Fruit fly (Drosophila melanogaster): ENCODE results near the gene CG12237.

Gene CG12237

dm6 chrX:19668405-19668804 is 25.7 kb upstream of the CG12237 start:
- peak; percentile 96 for TF ChIP-seq CG9139 (GFP tag; optimal IDR thresholded peaks at IDR 0.05)
- peak; percentile 99 for TF ChIP-seq acj6 (GFP tag; optimal IDR thresholded peaks at IDR 0.05)
- TF ChIP-seq fd59A (GFP tag; optimal IDR thresholded peaks at IDR 0.05): peak; percentile 98
- peak; percentile 100 for TF ChIP-seq svp (GFP tag)
- TF ChIP-seq CG11902 (GFP tag; optimal IDR thresholded peaks at IDR 0.05): peak; percentile 98
- TF ChIP-seq CG11294 (GFP tag; IDR thresholded peaks at IDR 0.05): peak; percentile 90
- TF ChIP-seq cyc (GFP tag; optimal IDR thresholded peaks at IDR 0.05): peak; percentile 99
- TF ChIP-seq dsx (GFP tag; optimal IDR thresholded peaks at IDR 0.05; ENCODE audit: poor library complexity, severe bottlenecking): peak; percentile 96
- peak; percentile 98 for TF ChIP-seq achi (GFP tag; optimal IDR thresholded peaks at IDR 0.05)
- peak; percentile 97 for TF ChIP-seq Hr4 (GFP tag; optimal IDR thresholded peaks at IDR 0.05)
- peak; percentile 99 for TF ChIP-seq Ets21C (GFP tag; optimal IDR thresholded peaks at IDR 0.05)
- TF ChIP-seq esn (GFP tag; optimal IDR thresholded peaks at IDR 0.05): peak; percentile 100
- peak; percentile 86 for TF ChIP-seq Hr38 (GFP tag; optimal IDR thresholded peaks at IDR 0.05)
- peak; percentile 100 for TF ChIP-seq Hr39 (GFP tag; optimal IDR thresholded peaks at IDR 0.05)
- peak; percentile 98 for TF ChIP-seq Sox15 (GFP tag; optimal IDR thresholded peaks at IDR 0.05)
- peak; percentile 97 to 98 for TF ChIP-seq ss (GFP tag; optimal IDR thresholded peaks at IDR 0.05)
- peak; percentile 97 for TF ChIP-seq CG8119 (GFP tag; IDR thresholded peaks at IDR 0.05)
- peak; percentile 96 for TF ChIP-seq CG3032 (tag; optimal IDR thresholded peaks at IDR 0.05)
- TF ChIP-seq CG10631 (GFP tag; optimal IDR thresholded peaks at IDR 0.05): peak; percentile 99
- TF ChIP-seq CG3919 (GFP tag; optimal IDR thresholded peaks at IDR 0.05): peak; percentile 99
- peak; percentile 99 for TF ChIP-seq Met (GFP tag; optimal IDR thresholded peaks at IDR 0.05)
- TF ChIP-seq lz (GFP tag; optimal IDR thresholded peaks at IDR 0.05): peak; percentile 99
- TF ChIP-seq eg (GFP tag; IDR thresholded peaks at IDR 0.05): peak; percentile 97
- TF ChIP-seq Gug (GFP tag; IDR thresholded peaks at IDR 0.05): peak; percentile 97
- TF ChIP-seq topi (GFP tag; optimal IDR thresholded peaks at IDR 0.05): peak; percentile 99
- peak; percentile 99 for TF ChIP-seq Sox102F (GFP tag; optimal IDR thresholded peaks at IDR 0.05)
- peak; percentile 96 for TF ChIP-seq dac (GFP tag; optimal IDR thresholded peaks at IDR 0.05)
- TF ChIP-seq CG1621 (tag; optimal IDR thresholded peaks at IDR 0.05): peak; percentile 98
- TF ChIP-seq CG7368 (GFP tag; optimal IDR thresholded peaks at IDR 0.05): peak; percentile 99
- TF ChIP-seq CG34406 (GFP tag; optimal IDR thresholded peaks at IDR 0.05): peak; percentile 98
- peak; percentile 98 for TF ChIP-seq CG10669 (GFP tag; optimal IDR thresholded peaks at IDR 0.05)
- TF ChIP-seq CG6792 (GFP tag; optimal IDR thresholded peaks at IDR 0.05): peak; percentile 99
- TF ChIP-seq Blimp-1 (GFP tag; optimal IDR thresholded peaks at IDR 0.05): peak; percentile 94
- TF ChIP-seq pdm3 (GFP tag; optimal IDR thresholded peaks at IDR 0.05): peak; percentile 99
- TF ChIP-seq CG16779 (tag; optimal IDR thresholded peaks at IDR 0.05): peak; percentile 95
- peak; percentile 97 for TF ChIP-seq CG11762 (GFP tag; optimal IDR thresholded peaks at IDR 0.05; ENCODE audit: insufficient read depth)
- TF ChIP-seq CG32006 (GFP tag; optimal IDR thresholded peaks at IDR 0.05): peak; percentile 97
- peak; percentile 99 for TF ChIP-seq Eip93F (GFP tag; optimal IDR thresholded peaks at IDR 0.05)
- TF ChIP-seq CG4318 (GFP tag; optimal IDR thresholded peaks at IDR 0.05): peak; percentile 95
- peak; percentile 99 for TF ChIP-seq OdsH (GFP tag; optimal IDR thresholded peaks at IDR 0.05)
- peak; percentile 100 for TF ChIP-seq Sox14 (GFP tag; optimal IDR thresholded peaks at IDR 0.05)
- TF ChIP-seq CG31627 (GFP tag; optimal IDR thresholded peaks at IDR 0.05): peak; percentile 99
- no peak for TF ChIP-seq fkh (GFP tag; optimal IDR thresholded peaks at IDR 0.05)
- peak; percentile 88 for TF ChIP-seq CG6276 (GFP tag; optimal IDR thresholded peaks at IDR 0.05)
- TF ChIP-seq CG15336 (GFP tag; IDR thresholded peaks at IDR 0.05): peak; percentile 97
- TF ChIP-seq Eip78C (GFP tag): peak; percentile 100
- TF ChIP-seq fd85E (GFP tag; optimal IDR thresholded peaks at IDR 0.05): peak; percentile 96
- TF ChIP-seq Ets96B (tag; optimal IDR thresholded peaks at IDR 0.05): peak; percentile 96
- peak; percentile 98 for TF ChIP-seq CG8632 (GFP tag; optimal IDR thresholded peaks at IDR 0.05)
- peak; percentile 99 for TF ChIP-seq vri (GFP tag; optimal IDR thresholded peaks at IDR 0.05)
- TF ChIP-seq salr (GFP tag; optimal IDR thresholded peaks at IDR 0.05): peak; percentile 94 to 97
- peak; percentile 98 for TF ChIP-seq Lpt (GFP tag; optimal IDR thresholded peaks at IDR 0.05)

Data from whole organism, prepupa.